Fruit fly (Drosophila melanogaster) whole organism: ENCODE measurements around the gene Rbp.

Experiments used
- CG8478 ChIP-seq: fragments of >200 bp; optimal IDR thresholded peaks from 2 replicates; lab custom pipeline; 2018; ENCODE audit warnings: inconsistent platforms
- Dll ChIP-seq: fragments of >200 bp; optimal IDR thresholded peaks from 2 replicates; lab custom pipeline; 2017
- EcR ChIP-seq, 2 experiments: fragments of >200 bp; optimal IDR thresholded peaks; 2 replicates each; lab custom pipeline; 2017; ENCODE audit warnings: missing biosample characterization in 2 of 2, missing genetic modification characterization in 2 of 2, missing genetic modification reagents in 2 of 2
- pan ChIP-seq: fragments of >200 bp; optimal IDR thresholded peaks from 2 replicates; lab custom pipeline; 2017
- psq ChIP-seq: fragments of >200 bp; optimal IDR thresholded peaks from 2 replicates; lab custom pipeline; 2017
- usp ChIP-seq: fragments of >200 bp; optimal IDR thresholded peaks from 2 replicates; lab custom pipeline; 2017; ENCODE audit warnings: missing biosample characterization, missing genetic modification characterization, mixed read lengths

Gene Rbp

dm6 chr3R:15382851-15383250, 8.4 kb downstream of the Rbp start, which contains the start of gene h-cup:
TSS of gene h-cup (minus strand) at chr3R:15382951.
- TF ChIP-seq EcR (GFP tag; optimal IDR thresholded peaks at IDR 0.05; lab: Kevin White, UChicago) (no peak), psq (no peak), pan (no peak), Dll (lab: Kevin White, UChicago) (no peak), CG8478 (lab: Kevin White, UChicago) (no peak), usp (GFP tag; lab: Kevin White, UChicago) (no peak)

- TF ChIP-seq pan (no peak), EcR (GFP tag; optimal IDR thresholded peaks at IDR 0.05; lab: Kevin White, UChicago) (no peak), CG8478 (lab: Kevin White, UChicago) (no peak), usp (GFP tag; lab: Kevin White, UChicago) (no peak), Dll (lab: Kevin White, UChicago) (no peak), psq (no peak)
Measured at dm6 chr3R:15393206-15393805, 18.9 kb downstream of the Rbp start.

dm6 chr3R:15402654-15403053, 28.2 kb downstream of the Rbp start:
- TF ChIP-seq Dll (lab: Kevin White, UChicago) (no peak), usp (GFP tag; lab: Kevin White, UChicago) (no peak), CG8478 (lab: Kevin White, UChicago) (no peak), pan (no peak), EcR (GFP tag; optimal IDR thresholded peaks at IDR 0.05; lab: Kevin White, UChicago) (no peak), psq (no peak)

dm6 chr3R:15406393-15406792, 32.0 kb downstream of the Rbp start:
- TF ChIP-seq psq = no peak

dm6 chr3R:15407020-15407501, 32.6 kb downstream of the Rbp start, which contains the start of gene CG6125:
TSS of gene CG6125 (minus strand) at chr3R:15407070.
- no peak for TF ChIP-seq Dll (lab: Kevin White, UChicago)
- TF ChIP-seq psq = no peak
- no peak for TF ChIP-seq pan
- TF ChIP-seq usp (GFP tag; lab: Kevin White, UChicago) = no peak
- no peak for TF ChIP-seq EcR (GFP tag; optimal IDR thresholded peaks at IDR 0.05; lab: Kevin White, UChicago)
- TF ChIP-seq CG8478 (lab: Kevin White, UChicago) = no peak

- no peak for TF ChIP-seq Dll (lab: Kevin White, UChicago)
- TF ChIP-seq CG8478 (lab: Kevin White, UChicago) = no peak
- no peak for TF ChIP-seq EcR (GFP tag; optimal IDR thresholded peaks at IDR 0.05; lab: Kevin White, UChicago)
- TF ChIP-seq psq = no peak
- TF ChIP-seq pan = no peak
- TF ChIP-seq usp (GFP tag; lab: Kevin White, UChicago) = no peak
Measured at dm6 chr3R:15408131-15408731, 33.8 kb downstream of the Rbp start, which contains the start of gene Atx2. TSS of gene Atx2 (plus strand) at chr3R:15408423.

- TF ChIP-seq EcR (GFP tag; optimal IDR thresholded peaks at IDR 0.05; lab: Kevin White, UChicago) (no peak), CG8478 (lab: Kevin White, UChicago) (no peak), psq (no peak), Dll (lab: Kevin White, UChicago) (no peak), pan (no peak), usp (GFP tag; lab: Kevin White, UChicago) (no peak)
Measured at dm6 chr3R:15409110-15409771, 34.8 kb downstream of the Rbp start.

- TF ChIP-seq Dll (lab: Kevin White, UChicago) = no peak
- TF ChIP-seq psq = no peak
- TF ChIP-seq pan = no peak
- no peak for TF ChIP-seq usp (GFP tag; lab: Kevin White, UChicago)
- no peak for TF ChIP-seq CG8478 (lab: Kevin White, UChicago)
- TF ChIP-seq EcR (GFP tag; optimal IDR thresholded peaks at IDR 0.05; lab: Kevin White, UChicago) = no peak
Measured at dm6 chr3R:15409772-15410688, 35.6 kb downstream of the Rbp start.

dm6 chr3R:15410689-15411587, 36.5 kb downstream of the Rbp start:
- no peak for TF ChIP-seq psq
- TF ChIP-seq CG8478 (lab: Kevin White, UChicago) = no peak
- no peak for TF ChIP-seq EcR (GFP tag; optimal IDR thresholded peaks at IDR 0.05; lab: Kevin White, UChicago)
- TF ChIP-seq Dll (lab: Kevin White, UChicago) = no peak
- no peak for TF ChIP-seq usp (GFP tag; lab: Kevin White, UChicago)
- TF ChIP-seq pan = no peak

dm6 chr3R:15414936-15415601, 40.6 kb downstream of the Rbp start:
- TF ChIP-seq CG8478 (lab: Kevin White, UChicago) = no peak
- no peak for TF ChIP-seq psq
- TF ChIP-seq usp (GFP tag; lab: Kevin White, UChicago) = no peak
- no peak for TF ChIP-seq Dll (lab: Kevin White, UChicago)
- TF ChIP-seq pan = no peak
- TF ChIP-seq EcR (GFP tag; optimal IDR thresholded peaks at IDR 0.05; lab: Kevin White, UChicago) = no peak
